Worm (Caenorhabditis elegans): ENCODE results near the gene hrpu-1.

- no peak for TF ChIP-seq mxl-3 (GFP tag; optimal IDR thresholded peaks at IDR 0.05)
- no peak for TF ChIP-seq ZK337.2 (GFP tag; IDR thresholded peaks at IDR 0.05)
- TF ChIP-seq lin-38 (GFP tag; IDR thresholded peaks at IDR 0.05) = no peak
- TF ChIP-seq lin-39 (tag; optimal IDR thresholded peaks at IDR 0.05) = no peak
- no peak for TF ChIP-seq daf-12 (tag; optimal IDR thresholded peaks at IDR 0.05)
- TF ChIP-seq lin-13 (GFP tag; optimal IDR thresholded peaks at IDR 0.05) = no peak
- TF ChIP-seq ceh-20 (GFP tag; IDR thresholded peaks at IDR 0.05) = no peak
- TF ChIP-seq ceh-82 (tag; optimal IDR thresholded peaks at IDR 0.05) = no peak
- no peak for TF ChIP-seq ces-1 (GFP tag; optimal IDR thresholded peaks at IDR 0.05)
These were observed 595 bp upstream of the hrpu-1 start for ce11 chrIV:15038821-15039220.
